Fruit fly (Drosophila melanogaster) whole organism, embryonic: ENCODE data around the gene DAAM.

Experiments
- Aef1 ChIP-seq: fragments of 200-800 bp; sonication (Bioruptor generic); IDR thresholded peaks from 3 replicates; pipeline ENCODE4 v1.3.6; 2022; ENCODE audit warnings: missing biosample characterization, missing genetic modification characterization
- Atf6 ChIP-seq: fragments of 200-800 bp; sonication (Bioruptor generic); IDR thresholded peaks from 2 replicates; pipeline ENCODE4 v1.3.6; 2022; ENCODE audit warnings: missing biosample characterization, missing genetic modification characterization
- Bgb ChIP-seq: fragments of 200-800 bp; sonication (Bioruptor generic); IDR thresholded peaks from 2 replicates; pipeline ENCODE4 v1.3.6; 2022; ENCODE audit warnings: missing biosample characterization, missing genetic modification characterization; ENCODE audit not compliant: partially characterized antibody
- Blimp-1 ChIP-seq: fragments of 200-800 bp; sonication (Bioruptor generic); optimal IDR thresholded peaks from 3 replicates; lab custom pipeline; 2018; ENCODE audit warnings: missing biosample characterization, missing genetic modification characterization, mild to moderate bottlenecking, moderate library complexity, missing genetic modification reagents
- CG10147 ChIP-seq: fragments of 200-800 bp; sonication (Bioruptor generic); optimal IDR thresholded peaks from 2 replicates; lab custom pipeline; 2019; ENCODE audit warnings: missing biosample characterization, mild to moderate bottlenecking, missing genetic modification characterization, moderate library complexity
- CG10543 ChIP-seq: fragments of 200-800 bp; sonication (Bioruptor generic); optimal IDR thresholded peaks from 3 replicates; lab custom pipeline; 2017; ENCODE audit warnings: missing biosample characterization, mild to moderate bottlenecking, missing genetic modification characterization, moderate library complexity
- CG10979 ChIP-seq: fragments of 200-800 bp; sonication (Bioruptor generic); optimal IDR thresholded peaks from 2 replicates; lab custom pipeline; 2018; ENCODE audit warnings: missing biosample characterization, mild to moderate bottlenecking, missing genetic modification characterization, moderate library complexity
- CG11695 ChIP-seq: fragments of 200-800 bp; sonication (Bioruptor generic); IDR thresholded peaks from 3 replicates; pipeline ENCODE4 v1.3.6; 2022; ENCODE audit warnings: missing biosample characterization, missing genetic modification characterization
- CG11696 ChIP-seq: fragments of 200-800 bp; sonication (Bioruptor generic); IDR thresholded peaks from 2 replicates; pipeline ENCODE4 v1.3.6; 2022; ENCODE audit warnings: missing biosample characterization, missing genetic modification characterization
- CG12104 ChIP-seq: fragments of 200-800 bp; sonication (Bioruptor generic); optimal IDR thresholded peaks from 3 replicates; lab custom pipeline; 2016; ENCODE audit warnings: missing biosample characterization, missing genetic modification characterization
- CG12299 ChIP-seq: fragments of 200-800 bp; sonication (Bioruptor generic); optimal IDR thresholded peaks from 2 replicates; lab custom pipeline; 2018; ENCODE audit warnings: missing biosample characterization, mild to moderate bottlenecking, missing genetic modification characterization
- CG12391 ChIP-seq: fragments of 200-800 bp; sonication (Bioruptor generic); optimal IDR thresholded peaks from 3 replicates; lab custom pipeline; 2018; ENCODE audit warnings: missing biosample characterization, mild to moderate bottlenecking, missing genetic modification characterization, moderate library complexity
- CG12769 ChIP-seq: fragments of 200-800 bp; sonication (Bioruptor generic); optimal IDR thresholded peaks from 2 replicates; lab custom pipeline; 2019; ENCODE audit warnings: missing biosample characterization, mild to moderate bottlenecking, missing genetic modification characterization, moderate library complexity
- CG13287 ChIP-seq: fragments of 200-800 bp; sonication (Bioruptor generic); IDR thresholded peaks from 2 replicates; pipeline ENCODE4 v1.3.6; 2022; ENCODE audit warnings: missing biosample characterization, missing genetic modification characterization; ENCODE audit not compliant: partially characterized antibody
- CG15073 ChIP-seq: fragments of 200-800 bp; sonication (Bioruptor generic); optimal IDR thresholded peaks from 2 replicates; lab custom pipeline; 2016; ENCODE audit warnings: missing biosample characterization, missing genetic modification characterization
- CG30020 ChIP-seq: fragments of 200-800 bp; optimal IDR thresholded peaks from 2 replicates; lab custom pipeline; 2019; ENCODE audit warnings: missing biosample characterization, mild to moderate bottlenecking, missing genetic modification characterization, moderate library complexity
- CG32767 ChIP-seq: fragments of 200-800 bp; sonication (Bioruptor generic); IDR thresholded peaks from 2 replicates; pipeline ENCODE4 v1.3.6; 2022; ENCODE audit warnings: missing biosample characterization, missing genetic modification characterization
- CG34376 ChIP-seq: fragments of 200-800 bp; sonication (Bioruptor generic); optimal IDR thresholded peaks from 2 replicates; lab custom pipeline; 2018; ENCODE audit warnings: missing biosample characterization, mild to moderate bottlenecking, missing genetic modification characterization
- CG42726 ChIP-seq: fragments of 200-800 bp; sonication (Bioruptor generic); IDR thresholded peaks from 2 replicates; pipeline ENCODE4 v1.3.6; 2022; ENCODE audit warnings: missing biosample characterization, missing genetic modification characterization; ENCODE audit not compliant: partially characterized antibody
- CG5180 ChIP-seq: fragments of 200-800 bp; sonication (Bioruptor generic); optimal IDR thresholded peaks from 3 replicates; lab custom pipeline; 2017; ENCODE audit warnings: missing biosample characterization, missing genetic modification characterization, mild to moderate bottlenecking, moderate library complexity, missing genetic modification reagents
- CG6175 ChIP-seq: fragments of 200-800 bp; sonication (Bioruptor generic); IDR thresholded peaks from 3 replicates; pipeline ENCODE4 v1.3.6; 2022; ENCODE audit warnings: missing biosample characterization, missing genetic modification characterization
- CG7372 ChIP-seq: fragments of 200-800 bp; sonication (Bioruptor generic); IDR thresholded peaks from 2 replicates; pipeline ENCODE4 v1.3.6; 2022; ENCODE audit warnings: missing biosample characterization, missing genetic modification characterization
- CG7839 ChIP-seq: fragments of 200-800 bp; sonication (Bioruptor generic); optimal IDR thresholded peaks from 3 replicates; lab custom pipeline; 2018; ENCODE audit warnings: missing biosample characterization, mild to moderate bottlenecking, missing genetic modification characterization, moderate library complexity
- CTCF ChIP-seq: fragments of 200-800 bp; sonication (Bioruptor generic); optimal IDR thresholded peaks from 2 replicates; lab custom pipeline; 2017; ENCODE audit warnings: missing biosample characterization, mild to moderate bottlenecking, missing genetic modification characterization, moderate library complexity
- Doc3 ChIP-seq: fragments of 200-800 bp; sonication (Bioruptor generic); IDR thresholded peaks from 3 replicates; pipeline ENCODE4 v1.3.6; 2022; ENCODE audit warnings: missing biosample characterization, missing genetic modification characterization; ENCODE audit not compliant: partially characterized antibody
- Gsc ChIP-seq: fragments of 200-800 bp; sonication (Bioruptor generic); IDR thresholded peaks from 2 replicates; pipeline ENCODE4 v1.3.6; 2022; ENCODE audit warnings: missing biosample characterization, missing genetic modification characterization
- NC2α ChIP-seq: fragments of 200-800 bp; sonication (Bioruptor generic); optimal IDR thresholded peaks from 2 replicates; lab custom pipeline; 2016; ENCODE audit warnings: missing biosample characterization, missing genetic modification characterization
- Oaz ChIP-seq: fragments of 200-800 bp; sonication (Bioruptor generic); IDR thresholded peaks from 2 replicates; pipeline ENCODE4 v1.3.6; 2022; ENCODE audit warnings: missing biosample characterization, missing genetic modification characterization
- Sry-δ ChIP-seq: fragments of 200-800 bp; sonication (Bioruptor generic); optimal IDR thresholded peaks from 2 replicates; lab custom pipeline; 2016; ENCODE audit warnings: missing biosample characterization, missing genetic modification characterization
- bowl ChIP-seq: fragments of 200-800 bp; sonication (Bioruptor generic); IDR thresholded peaks from 2 replicates; pipeline ENCODE4 v1.3.6; 2022; ENCODE audit warnings: missing biosample characterization, missing genetic modification characterization
- chm ChIP-seq: fragments of 200-800 bp; sonication (Bioruptor generic); IDR thresholded peaks from 2 replicates; pipeline ENCODE4 v1.3.6; 2022; ENCODE audit warnings: missing biosample characterization, missing genetic modification characterization
- ci ChIP-seq: fragments of 200-800 bp; sonication (Bioruptor generic); IDR thresholded peaks from 3 replicates; pipeline ENCODE4 v1.3.6; 2022; ENCODE audit warnings: missing biosample characterization, missing genetic modification characterization
- dmrt99B ChIP-seq: fragments of 200-800 bp; sonication (Bioruptor generic); optimal IDR thresholded peaks from 2 replicates; lab custom pipeline; 2018; ENCODE audit warnings: missing biosample characterization, mild to moderate bottlenecking, missing genetic modification characterization, moderate library complexity
- gce ChIP-seq: fragments of 200-800 bp; sonication (Bioruptor generic); IDR thresholded peaks from 3 replicates; pipeline ENCODE4 v1.3.6; 2022; ENCODE audit warnings: missing biosample characterization, missing genetic modification characterization
- jumu ChIP-seq: fragments of 200-800 bp; sonication (Bioruptor generic); optimal IDR thresholded peaks from 3 replicates; lab custom pipeline; 2016; ENCODE audit warnings: missing biosample characterization, missing genetic modification characterization
- mam ChIP-seq: fragments of 200-800 bp; sonication (Bioruptor generic); optimal IDR thresholded peaks from 3 replicates; lab custom pipeline; 2016; ENCODE audit warnings: missing biosample characterization, missing genetic modification characterization
- mld ChIP-seq: fragments of 200-800 bp; sonication (Bioruptor generic); IDR thresholded peaks from 3 replicates; pipeline ENCODE4 v1.3.6; 2022; ENCODE audit warnings: missing biosample characterization, missing genetic modification characterization; ENCODE audit not compliant: partially characterized antibody
- nom ChIP-seq: fragments of 200-800 bp; sonication (Bioruptor generic); optimal IDR thresholded peaks from 2 replicates; lab custom pipeline; 2017; ENCODE audit warnings: missing biosample characterization, missing genetic modification characterization, mild to moderate bottlenecking, moderate library complexity, missing genetic modification reagents
- oc ChIP-seq: fragments of 200-800 bp; sonication (Bioruptor generic); optimal IDR thresholded peaks from 2 replicates; lab custom pipeline; 2018; ENCODE audit warnings: missing biosample characterization, mild to moderate bottlenecking, missing genetic modification characterization, moderate library complexity
- pros ChIP-seq: fragments of 200-800 bp; sonication (Bioruptor generic); optimal IDR thresholded peaks from 3 replicates; lab custom pipeline; 2019; ENCODE audit warnings: missing biosample characterization, mild to moderate bottlenecking, missing genetic modification characterization, moderate library complexity
- sd ChIP-seq: fragments of 200-800 bp; sonication (Bioruptor generic); optimal IDR thresholded peaks from 3 replicates; lab custom pipeline; 2018; ENCODE audit warnings: missing biosample characterization, mild to moderate bottlenecking, missing genetic modification characterization, moderate library complexity
- sima ChIP-seq: fragments of 200-800 bp; sonication (Bioruptor generic); optimal IDR thresholded peaks from 2 replicates; lab custom pipeline; 2016; ENCODE audit warnings: missing biosample characterization, missing genetic modification characterization
- so ChIP-seq: fragments of 200-800 bp; sonication (Bioruptor generic); IDR thresholded peaks from 3 replicates; pipeline ENCODE4 v1.3.6; 2022; ENCODE audit warnings: missing biosample characterization, missing genetic modification characterization
- ssp ChIP-seq: fragments of 200-800 bp; sonication (Bioruptor generic); IDR thresholded peaks from 2 replicates; pipeline ENCODE4 v1.3.6; 2022; ENCODE audit warnings: missing biosample characterization, missing genetic modification characterization
- tll ChIP-seq, 2 experiments: fragments of 200-800 bp in 1 of 2; fragments of >200 bp in 1 of 2; sonication (Bioruptor generic) in 1 of 2; optimal IDR thresholded peaks; 2 replicates each; lab custom pipeline; 2017 to 2019; ENCODE audit warnings: missing biosample characterization in 2 of 2, missing genetic modification characterization in 2 of 2, mild to moderate bottlenecking in 1 of 2, moderate library complexity in 1 of 2
- ttk ChIP-seq: fragments of 200-800 bp; sonication (Bioruptor generic); IDR thresholded peaks from 2 replicates; pipeline ENCODE4 v2.1.2; 2022; ENCODE audit warnings: missing biosample characterization, missing genetic modification characterization
- vnd ChIP-seq: fragments of 200-800 bp; sonication (Bioruptor generic); IDR thresholded peaks from 3 replicates; pipeline ENCODE4 v1.3.6; 2022; ENCODE audit warnings: missing biosample characterization, missing genetic modification characterization; ENCODE audit not compliant: partially characterized antibody
- vvl ChIP-seq: fragments of 200-800 bp; sonication (Bioruptor generic); IDR thresholded peaks from 2 replicates; pipeline ENCODE4 v1.3.6; 2022; ENCODE audit warnings: missing biosample characterization, missing genetic modification characterization
- zf30C ChIP-seq: fragments of 200-800 bp; sonication (Bioruptor generic); optimal IDR thresholded peaks from 3 replicates; lab custom pipeline; 2018; ENCODE audit warnings: missing biosample characterization, mild to moderate bottlenecking, missing genetic modification characterization

DAAM gene

DNA sequence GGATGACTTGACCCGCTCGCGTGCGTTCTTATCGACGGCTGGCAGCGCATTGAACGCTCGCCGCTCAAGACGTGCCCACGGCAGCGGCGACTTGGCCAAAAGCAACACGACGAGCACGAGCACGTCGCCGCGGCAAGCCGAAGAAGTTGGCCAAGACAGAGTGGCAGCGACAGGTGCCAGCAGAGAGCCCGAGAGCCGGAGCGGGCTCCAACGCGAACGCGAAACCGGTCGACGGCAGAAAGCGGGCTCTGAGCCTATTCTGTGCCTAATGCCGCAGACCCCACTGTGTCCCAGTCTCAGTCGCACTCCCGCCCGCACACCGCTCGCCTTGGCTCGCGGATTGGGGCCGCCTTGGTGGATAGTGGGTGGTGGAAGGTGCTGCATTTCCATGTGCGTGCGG lies 13.7 kb downstream of the DAAM start (continued):
- no peak for TF ChIP-seq Aef1
- TF ChIP-seq vvl (GFP tag; lab: Robert Waterston, UW) = peak; percentile 37; the same call in 1 of the 2 replicates
- TF ChIP-seq chm (GFP tag; lab: Robert Waterston, UW) = 0 out of 2 replicates have a peak, but pooled peaks have one; percentile 19
- no peak for TF ChIP-seq sima (GFP tag; lab: Kevin White, UChicago)
- no peak for TF ChIP-seq CG10147
- TF ChIP-seq CG34376 (GFP tag; lab: Kevin White, UChicago) = no peak
- no peak for TF ChIP-seq CG7839 (tag; lab: Kevin White, UChicago)
- TF ChIP-seq CG11695 (GFP tag; lab: Robert Waterston, UW) = no peak
- 0 out of 3 replicates have a peak, but pooled peaks have one; percentile 37 for TF ChIP-seq ci
- TF ChIP-seq Bgb (GFP tag; lab: Robert Waterston, UW) = peak; percentile 22; the same call in 1 of the 2 replicates
- no peak for TF ChIP-seq Gsc (GFP tag; lab: Robert Waterston, UW)
- TF ChIP-seq CG30020 = no peak
- 0 out of 3 replicates have a peak, but pooled peaks have one; percentile 10 for TF ChIP-seq so
- TF ChIP-seq Oaz (GFP tag; lab: Robert Waterston, UW) = no peak
- peak; percentile 23; the same call in 1 of the 2 replicates for TF ChIP-seq CG13287 (GFP tag; lab: Robert Waterston, UW)
- TF ChIP-seq jumu (GFP tag; lab: Kevin White, UChicago) = no peak
- TF ChIP-seq CG12769 = peak; percentile 46
- peak; percentile 7 for TF ChIP-seq oc (tag; lab: Kevin White, UChicago)
- TF ChIP-seq Doc3 (GFP tag; lab: Robert Waterston, UW) = 0 out of 3 replicates have a peak, but pooled peaks have one; percentile 35
- TF ChIP-seq Atf6 (GFP tag; lab: Robert Waterston, UW) = no peak
- peak; percentile 87 for TF ChIP-seq CG6175 (GFP tag; lab: Robert Waterston, UW)
- no peak for TF ChIP-seq vnd (GFP tag; lab: Robert Waterston, UW)
- TF ChIP-seq CG10543 = peak; percentile 1

DNA sequence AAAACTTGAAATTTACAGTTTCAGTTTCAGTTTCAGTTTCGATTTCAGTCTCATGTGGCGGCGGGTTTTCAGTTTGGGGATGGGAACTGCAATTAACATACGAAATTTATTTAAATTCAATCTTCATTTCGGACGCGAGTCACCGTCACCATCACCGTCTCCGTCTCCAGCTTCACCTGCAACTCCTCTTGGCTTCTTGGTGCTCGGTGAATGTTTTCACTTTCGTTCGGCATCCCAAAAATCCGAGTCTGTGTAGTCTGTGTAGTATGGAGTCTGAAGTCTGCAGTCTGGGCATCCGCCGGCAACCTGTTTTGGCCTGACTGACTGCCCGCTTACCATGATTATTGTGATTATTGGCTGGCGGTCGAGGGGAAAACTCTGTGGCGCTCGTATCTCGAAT lies 18.2 kb downstream of the DAAM start:
- TF ChIP-seq ssp (GFP tag; lab: Robert Waterston, UW) (no peak), sd (tag; lab: Kevin White, UChicago) (peak; percentile 36), CG15073 (no peak), pros (GFP tag; lab: Kevin White, UChicago) (peak; percentile 10), gce (no peak), CG12299 (tag; lab: Kevin White, UChicago) (no peak), bowl (GFP tag; lab: Robert Waterston, UW) (no peak), CG42726 (GFP tag; lab: Robert Waterston, UW) (no peak), mld (GFP tag; lab: Robert Waterston, UW) (no peak), Blimp-1 (GFP tag; lab: Kevin White, UChicago) (peak; percentile 98), Doc3 (GFP tag; lab: Robert Waterston, UW) (no peak), CG32767 (GFP tag; lab: Robert Waterston, UW) (no peak), mam (GFP tag; lab: Kevin White, UChicago) (no peak), vvl (GFP tag; lab: Robert Waterston, UW) (peak; percentile 51; the same call in 1 of the 2 replicates)
- TF ChIP-seq, all 482 proteins: peak for 4

dm6 chrX:1299928-1300327 lies 22.2 kb downstream of the DAAM start:
- TF ChIP-seq CG15073 (no peak), CG12104 (GFP tag; lab: Kevin White, UChicago) (no peak), zf30C (GFP tag; lab: Kevin White, UChicago) (no peak), CG10979 (tag; lab: Kevin White, UChicago) (peak; percentile 70), tll (GFP tag; optimal IDR thresholded peaks at IDR 0.05; lab: Kevin White, UChicago) (no peak), nom (GFP tag; lab: Kevin White, UChicago) (no peak), NC2α (no peak), ttk (no peak), dmrt99B (tag; lab: Kevin White, UChicago) (no peak), CG11696 (GFP tag; lab: Robert Waterston, UW) (no peak), CG5180 (GFP tag; lab: Kevin White, UChicago) (no peak), CG7372 (GFP tag; lab: Robert Waterston, UW) (no peak), Blimp-1 (GFP tag; lab: Kevin White, UChicago) (peak; percentile 13), Sry-δ (GFP tag; lab: Kevin White, UChicago) (no peak), CTCF (GFP tag; lab: Kevin White, UChicago) (peak; percentile 87), CG12391 (tag; lab: Kevin White, UChicago) (no peak)
